Worm (Caenorhabditis elegans) whole organism, young adult: ENCODE measurements around the gene T24C4.3.

Experiments used
- F37B4.10 ChIP-seq: fragments of 200-800 bp; sonication (Bioruptor generic); IDR thresholded peaks from 2 replicates; pipeline ENCODE4 v1.3.6; 2022; ENCODE audit warnings: missing genetic modification characterization, missing compliant biosample characterization
- K12H6.12 ChIP-seq: fragments of 200-800 bp; sonication (Bioruptor generic); optimal IDR thresholded peaks from 2 replicates; lab custom pipeline; 2018; ENCODE audit warnings: mild to moderate bottlenecking, missing genetic modification characterization, missing compliant biosample characterization
- attf-6 ChIP-seq: fragments of 200-800 bp; sonication (Bioruptor generic); IDR thresholded peaks from 2 replicates; pipeline ENCODE4 v1.3.6; 2022; ENCODE audit warnings: missing genetic modification reagents, missing genetic modification characterization, missing compliant biosample characterization
- mxl-1 ChIP-seq: sonication (generic microtip); optimal IDR thresholded peaks from 2 replicates; lab custom pipeline; 2016; ENCODE audit warnings: missing genetic modification characterization, missing compliant biosample characterization
- snpc-4 ChIP-seq, 5 experiments: fragments of 150-350 bp in 1 of 5; sonication (generic microtip) in 4 of 5; optimal IDR thresholded peaks; 2 replicates each; lab custom pipeline; 2014 to 2018; ENCODE audit warnings: missing genetic modification characterization in 5 of 5, missing biosample characterization in 3 of 5, antibody characterized with exemption in 2 of 5, mild to moderate bottlenecking in 2 of 5, missing compliant biosample characterization in 2 of 5, missing genotype in 2 of 5, moderate library complexity in 2 of 5, missing genetic modification reagents in 1 of 5
- unc-62 ChIP-seq: fragments of 150-350 bp; optimal IDR thresholded peaks from 2 replicates; lab custom pipeline; 2014; ENCODE audit warnings: missing biosample characterization, missing genetic modification reagents, missing genetic modification characterization

- TF ChIP-seq unc-62 (GFP tag; lab: Kevin White, UChicago) (no peak), K12H6.12 (tag; lab: Kevin White, UChicago) (no peak), mxl-1 (no peak), F37B4.10 (no peak), snpc-4 (GFP tag; optimal IDR thresholded peaks at IDR 0.05; lab: Kevin White, UChicago) (no peak), snpc-4 (tag; optimal IDR thresholded peaks at IDR 0.05; lab: Kevin White, UChicago) (no peak), attf-6 (GFP tag; lab: Robert Waterston, UW) (no peak)
Measured at ce11 chrIII:919322-919721, 47.0 kb upstream of the T24C4.3 start, which contains the start of gene F23H11.7.
